Worm (Caenorhabditis elegans) whole organism, early embryonic: Measurements from ENCODE around the gene R10E8.2.

Source experiments
- B0310.2 ChIP-seq: sonication (generic microtip); optimal IDR thresholded peaks from 2 replicates; lab custom pipeline; 2016; ENCODE audit warnings: mild to moderate bottlenecking, missing genetic modification characterization, missing compliant biosample characterization
- F13C5.2 ChIP-seq: sonication (generic microtip); optimal IDR thresholded peaks from 2 replicates; lab custom pipeline; 2017; ENCODE audit warnings: mild to moderate bottlenecking, missing genetic modification characterization, inconsistent platforms, missing compliant biosample characterization
- aly-1 ChIP-seq: sonication (generic microtip); optimal IDR thresholded peaks from 2 replicates; lab custom pipeline; 2016; ENCODE audit warnings: missing genetic modification characterization, missing compliant biosample characterization
- ama-1 ChIP-seq: fragments of 150-350 bp; optimal IDR thresholded peaks from 2 replicates; lab custom pipeline; 2014
- ceh-13 ChIP-seq: fragments of 200-800 bp; sonication (Bioruptor generic); optimal IDR thresholded peaks from 2 replicates; lab custom pipeline; 2018; ENCODE audit warnings: mild to moderate bottlenecking, missing genetic modification characterization, missing compliant biosample characterization
- ets-7 ChIP-seq: sonication (generic microtip); optimal IDR thresholded peaks from 2 replicates; lab custom pipeline; 2016; ENCODE audit warnings: missing genotype, missing genetic modification characterization, missing compliant biosample characterization
- flt-1 ChIP-seq: fragments of 200-800 bp; sonication (Bioruptor generic); IDR thresholded peaks from 2 replicates; pipeline ENCODE4 v1.3.6; 2022; ENCODE audit warnings: missing genetic modification characterization, missing compliant biosample characterization
- hmbx-1 ChIP-seq: sonication (generic microtip); optimal IDR thresholded peaks from 2 replicates; lab custom pipeline; 2016; ENCODE audit warnings: mild to moderate bottlenecking, missing genetic modification characterization, missing compliant biosample characterization
- hnd-1 ChIP-seq: sonication (generic microtip); optimal IDR thresholded peaks from 2 replicates; lab custom pipeline; 2016; ENCODE audit warnings: missing genetic modification characterization, missing compliant biosample characterization
- pes-1 ChIP-seq: fragments of 200-800 bp; sonication (Bioruptor generic); IDR thresholded peaks from 2 replicates; pipeline ENCODE4 v1.3.6; 2022; ENCODE audit warnings: missing genetic modification reagents, missing genetic modification characterization, missing compliant biosample characterization
- sea-1 ChIP-seq: fragments of 200-800 bp; sonication (Bioruptor generic); conservative IDR thresholded peaks from 2 replicates; pipeline ENCODE4 v1.3.6; 2022; ENCODE audit warnings: missing genetic modification characterization, missing compliant biosample characterization
- tbx-37 ChIP-seq: fragments of 200-800 bp; sonication (Bioruptor generic); conservative IDR thresholded peaks from 2 replicates; pipeline ENCODE4 v1.3.6; 2022; ENCODE audit warnings: missing genetic modification reagents, missing genetic modification characterization, missing compliant biosample characterization

DNA sequence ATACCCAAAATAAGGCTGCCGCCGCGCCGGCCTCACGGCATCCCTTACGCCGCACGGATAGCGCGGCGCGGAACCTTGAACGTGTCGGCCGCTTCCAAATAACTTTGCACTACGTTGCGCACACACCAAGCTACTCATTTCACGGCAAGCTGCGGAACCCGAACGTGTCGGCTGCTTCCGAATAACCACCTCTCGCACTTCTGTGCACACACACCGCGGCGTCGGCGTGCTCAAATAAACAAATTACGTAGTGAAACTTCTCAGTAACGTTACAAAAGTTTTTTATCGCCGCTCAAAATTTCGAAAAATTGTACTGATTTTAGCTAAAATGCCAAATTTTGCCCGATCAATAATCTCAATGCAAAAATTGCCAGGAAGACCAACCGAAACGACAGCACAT lies 40.7 kb upstream of the R10E8.2 start:
- TF ChIP-seq hnd-1 (tag; lab: Kevin White, UChicago) (no peak), ama-1 (no peak), F13C5.2 (tag; lab: Kevin White, UChicago) (no peak), tbx-37 (GFP tag; lab: Robert Waterston, UW) (no peak), aly-1 (tag; lab: Kevin White, UChicago) (no peak), pes-1 (GFP tag; lab: Robert Waterston, UW) (no peak), ceh-13 (no peak), ets-7 (tag; lab: Kevin White, UChicago) (no peak), B0310.2 (tag; lab: Kevin White, UChicago) (no peak), hmbx-1 (tag; lab: Kevin White, UChicago) (no peak), flt-1 (no peak), sea-1 (no peak)
